Fruit fly (Drosophila melanogaster) whole organism, adult: ENCODE results near the gene CG31199.

Source experiments
- CG11617 ChIP-seq: fragments of 200-800 bp; sonication (Bioruptor generic); optimal IDR thresholded peaks from 2 replicates; lab custom pipeline; 2017; ENCODE audit warnings: mild to moderate bottlenecking, missing biosample characterization, missing genetic modification reagents, missing genetic modification characterization
- CG12768 ChIP-seq: fragments of 200-800 bp; sonication (Bioruptor generic); optimal IDR thresholded peaks from 2 replicates; lab custom pipeline; 2017; ENCODE audit warnings: missing biosample characterization, missing genetic modification characterization, mild to moderate bottlenecking, moderate library complexity, missing genetic modification reagents
- CG14711 ChIP-seq: fragments of 200-800 bp; sonication (Bioruptor generic); optimal IDR thresholded peaks from 2 replicates; lab custom pipeline; 2018; ENCODE audit warnings: missing biosample characterization, mild to moderate bottlenecking, missing genetic modification characterization, moderate library complexity
- CG1620 ChIP-seq: fragments of 200-800 bp; sonication (Bioruptor generic); optimal IDR thresholded peaks from 2 replicates; lab custom pipeline; 2016; ENCODE audit warnings: missing biosample characterization, missing genetic modification characterization
- CG33017 ChIP-seq: fragments of 200-800 bp; sonication (Bioruptor generic); optimal IDR thresholded peaks from 2 replicates; lab custom pipeline; 2018; ENCODE audit warnings: missing biosample characterization, mild to moderate bottlenecking, missing genetic modification characterization, moderate library complexity
- CG5204 ChIP-seq: fragments of 200-800 bp; sonication (Bioruptor generic); optimal IDR thresholded peaks from 2 replicates; lab custom pipeline; 2016; ENCODE audit warnings: missing biosample characterization, missing genetic modification characterization
- CG7045 ChIP-seq: fragments of 200-800 bp; sonication (Bioruptor generic); optimal IDR thresholded peaks from 2 replicates; lab custom pipeline; 2017; ENCODE audit warnings: missing biosample characterization, mild to moderate bottlenecking, missing genetic modification characterization
- CG7101 ChIP-seq: fragments of 200-800 bp; sonication (Bioruptor generic); optimal IDR thresholded peaks from 2 replicates; lab custom pipeline; 2018; ENCODE audit warnings: missing biosample characterization, mild to moderate bottlenecking, missing genetic modification characterization, moderate library complexity
- Clk ChIP-seq: fragments of 200-800 bp; sonication (Bioruptor generic); optimal IDR thresholded peaks from 2 replicates; lab custom pipeline; 2017; ENCODE audit warnings: missing biosample characterization, missing genetic modification characterization
- Crg-1 ChIP-seq: fragments of 200-800 bp; sonication (Bioruptor generic); optimal IDR thresholded peaks from 2 replicates; lab custom pipeline; 2016; ENCODE audit warnings: missing biosample characterization, missing genetic modification characterization
- Hr96 ChIP-seq: fragments of 200-800 bp; sonication (Bioruptor generic); optimal IDR thresholded peaks from 2 replicates; lab custom pipeline; 2016; ENCODE audit warnings: missing biosample characterization, missing genetic modification characterization
- Mnt ChIP-seq: fragments of 200-800 bp; sonication (Bioruptor generic); optimal IDR thresholded peaks from 2 replicates; lab custom pipeline; 2016; ENCODE audit warnings: missing biosample characterization, mild to moderate bottlenecking, missing genetic modification characterization
- bab1 ChIP-seq: fragments of 200-800 bp; sonication (Bioruptor generic); optimal IDR thresholded peaks from 3 replicates; lab custom pipeline; 2019; ENCODE audit warnings: missing biosample characterization, mild to moderate bottlenecking, missing genetic modification characterization, moderate library complexity
- cnc ChIP-seq, 2 experiments: fragments of >200 bp; optimal IDR thresholded peaks; 2 replicates each; lab custom pipeline; 2017
- kay ChIP-seq: fragments of 200-800 bp; sonication (Bioruptor generic); peaks from one replicate; lab custom pipeline; 2016; ENCODE audit warnings: missing biosample characterization, missing genetic modification characterization, borderline replicate concordance
- ovo ChIP-seq: fragments of 200-800 bp; sonication (Bioruptor generic); optimal IDR thresholded peaks from 2 replicates; lab custom pipeline; 2016; ENCODE audit warnings: missing biosample characterization, missing genetic modification characterization
- tj ChIP-seq: fragments of 200-800 bp; sonication (Bioruptor generic); optimal IDR thresholded peaks from 3 replicates; lab custom pipeline; 2017; ENCODE audit warnings: missing biosample characterization, mild to moderate bottlenecking, missing genetic modification characterization, moderate library complexity
- toe ChIP-seq: fragments of 200-800 bp; sonication (Bioruptor generic); optimal IDR thresholded peaks from 2 replicates; lab custom pipeline; 2016; ENCODE audit warnings: missing biosample characterization, missing genetic modification characterization

The CG31199 gene

dm6 chr3R:20739000-20739399 lies 4.7 kb downstream of the CG31199 start, which contains the start of gene CG17267:
TSS of gene CG17267 (minus strand) at chr3R:20739100.
- TF ChIP-seq CG1620 (GFP tag; lab: Kevin White, UChicago) (no peak), bab1 (GFP tag; lab: Kevin White, UChicago) (no peak), cnc (optimal IDR thresholded peaks at IDR 0.05; lab: Kevin White, UChicago) (no peak), ovo (GFP tag; lab: Kevin White, UChicago) (no peak), CG7045 (GFP tag; lab: Kevin White, UChicago) (no peak), CG12768 (GFP tag; lab: Kevin White, UChicago) (no peak), toe (GFP tag; lab: Kevin White, UChicago) (no peak)

dm6 chr3R:20735405-20735804 lies 8.3 kb downstream of the CG31199 start, which contains the start of gene Cdk2:
TSS of gene Cdk2 (plus strand) at chr3R:20735623.
- peak; percentile 34 for TF ChIP-seq bab1 (GFP tag; lab: Kevin White, UChicago)
- TF ChIP-seq kay (GFP tag; lab: Kevin White, UChicago): no peak
- TF ChIP-seq toe (GFP tag; lab: Kevin White, UChicago): no peak

- TF ChIP-seq CG14711 (tag; lab: Kevin White, UChicago) (no peak), kay (GFP tag; lab: Kevin White, UChicago) (no peak), Clk (no peak), CG5204 (GFP tag; lab: Kevin White, UChicago) (no peak)
These were observed 12.3 kb downstream of the CG31199 start, which contains the start of gene CG31205 for dm6 chr3R:20731331-20731730. TSS of gene CG31205 (plus strand) at chr3R:20731631.

dm6 chr3R:20723491-20723890 lies 20.2 kb downstream of the CG31199 start:
- TF ChIP-seq bab1 (GFP tag; lab: Kevin White, UChicago) (no peak), CG1620 (GFP tag; lab: Kevin White, UChicago) (no peak), CG5204 (GFP tag; lab: Kevin White, UChicago) (no peak), cnc (optimal IDR thresholded peaks at IDR 0.05; lab: Kevin White, UChicago) (no peak), CG7101 (tag; lab: Kevin White, UChicago) (no peak), CG11617 (GFP tag; lab: Kevin White, UChicago) (no peak), tj (no peak), CG7045 (GFP tag; lab: Kevin White, UChicago) (no peak), Hr96 (no peak), Mnt (GFP tag; lab: Kevin White, UChicago) (no peak), CG14711 (tag; lab: Kevin White, UChicago) (no peak), ovo (GFP tag; lab: Kevin White, UChicago) (no peak)

dm6 chr3R:20719286-20719685 lies 24.4 kb downstream of the CG31199 start:
- TF ChIP-seq CG14711 (tag; lab: Kevin White, UChicago) (no peak), CG11617 (GFP tag; lab: Kevin White, UChicago) (no peak), CG7101 (tag; lab: Kevin White, UChicago) (no peak), Crg-1 (GFP tag; lab: Kevin White, UChicago) (no peak), CG12768 (GFP tag; lab: Kevin White, UChicago) (no peak), CG7045 (GFP tag; lab: Kevin White, UChicago) (no peak), ovo (GFP tag; lab: Kevin White, UChicago) (no peak), cnc (optimal IDR thresholded peaks at IDR 0.05; lab: Kevin White, UChicago) (no peak), Hr96 (no peak), toe (GFP tag; lab: Kevin White, UChicago) (no peak), Mnt (GFP tag; lab: Kevin White, UChicago) (no peak), CG33017 (tag; lab: Kevin White, UChicago) (no peak), bab1 (GFP tag; lab: Kevin White, UChicago) (no peak)

- no peak for TF ChIP-seq Mnt (GFP tag; lab: Kevin White, UChicago)
- peak; percentile 69 for TF ChIP-seq ovo (GFP tag; lab: Kevin White, UChicago)
These were observed 29.3 kb downstream of the CG31199 start, which contains the start of gene Oamb for dm6 chr3R:20714360-20714759. TSS of gene Oamb (minus strand) at chr3R:20714577.
